Fruit fly (Drosophila melanogaster): ENCODE data around the gene csw.

Gene csw

DNA sequence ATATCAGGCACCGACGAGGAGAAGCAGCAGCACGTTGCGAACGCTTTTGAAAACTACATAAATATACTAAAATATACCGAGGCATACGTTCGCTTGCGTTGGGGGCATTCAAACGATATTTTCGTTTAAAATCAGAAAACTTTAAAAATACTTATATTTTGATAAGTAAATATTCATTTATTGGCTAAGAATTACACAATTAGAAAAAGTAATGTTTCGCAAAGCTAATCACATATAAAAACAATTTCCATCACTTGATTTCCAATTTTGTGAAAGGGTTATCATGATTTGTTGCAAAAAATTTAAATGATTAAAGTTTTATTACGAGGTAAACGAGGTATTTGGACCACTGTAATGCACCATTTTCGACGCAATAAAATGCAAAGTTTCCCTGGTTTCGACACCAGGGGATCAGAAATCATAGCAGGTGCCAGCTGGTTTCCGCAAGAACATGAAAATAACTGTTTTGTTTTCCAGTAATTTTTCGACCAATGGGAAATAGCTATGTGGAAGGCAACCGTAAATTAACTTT is 18.1 kb upstream of the csw start, which contains the start of gene CG4045 (continued):
- TF ChIP-seq CG18476 (GFP tag; optimal IDR thresholded peaks at IDR 0.05) (no peak), CG9437 (GFP tag; optimal IDR thresholded peaks at IDR 0.05) (no peak), dysf (GFP tag; IDR thresholded peaks at IDR 0.05) (no peak), CG10543 (GFP tag; optimal IDR thresholded peaks at IDR 0.05) (no peak), D (optimal IDR thresholded peaks at IDR 0.05) (no peak), D (GFP tag; optimal IDR thresholded peaks at IDR 0.05) (no peak), oc (tag; optimal IDR thresholded peaks at IDR 0.05) (no peak), ranshi (GFP tag; IDR thresholded peaks at IDR 0.05) (no peak), fd102C (GFP tag; optimal IDR thresholded peaks at IDR 0.05) (no peak), Camta (GFP tag; optimal IDR thresholded peaks at IDR 0.05) (no peak), vvl (GFP tag; IDR thresholded peaks at IDR 0.05) (no peak), CG10979 (tag; optimal IDR thresholded peaks at IDR 0.05) (no peak), CG13424 (tag; optimal IDR thresholded peaks at IDR 0.05) (peak; percentile 17), wek (GFP tag; optimal IDR thresholded peaks at IDR 0.05) (peak; percentile 83), CG13296 (GFP tag; optimal IDR thresholded peaks at IDR 0.05) (no peak), trh (GFP tag; optimal IDR thresholded peaks at IDR 0.05) (no peak), Dip2 (GFP tag; IDR thresholded peaks at IDR 0.05) (no peak), bowl (GFP tag; IDR thresholded peaks at IDR 0.05) (no peak), CG11695 (GFP tag; IDR thresholded peaks at IDR 0.05) (no peak), CG34224 (GFP tag; IDR thresholded peaks at IDR 0.05; ENCODE audit: partially characterized antibody) (no peak), grn (GFP tag; optimal IDR thresholded peaks at IDR 0.05) (no peak), Ravus (GFP tag; IDR thresholded peaks at IDR 0.05) (no peak), prd (optimal IDR thresholded peaks at IDR 0.05) (no peak), prd (GFP tag; IDR thresholded peaks at IDR 0.05) (no peak; the same call in 2 of the 3 replicates), Sin3A (optimal IDR thresholded peaks at IDR 0.05) (no peak), CG12071 (GFP tag; optimal IDR thresholded peaks at IDR 0.05) (no peak), zfh1 (GFP tag; IDR thresholded peaks at IDR 0.05) (no peak), CrebB (tag; optimal IDR thresholded peaks at IDR 0.05) (no peak), TFAM (GFP tag; optimal IDR thresholded peaks at IDR 0.05) (no peak), Med (GFP tag) (no peak), CG10431 (GFP tag; optimal IDR thresholded peaks at IDR 0.05) (no peak), Aef1 (GFP tag; IDR thresholded peaks at IDR 0.05) (no peak), CG15269 (tag; optimal IDR thresholded peaks at IDR 0.05) (peak; percentile 16), CG12744 (GFP tag; optimal IDR thresholded peaks at IDR 0.05) (no peak), CG14050 (GFP tag; IDR thresholded peaks at IDR 0.05) (no peak), CG2120 (GFP tag; optimal IDR thresholded peaks at IDR 0.05) (no peak), ab (GFP tag; optimal IDR thresholded peaks at IDR 0.05) (no peak), CG9609 (GFP tag; optimal IDR thresholded peaks at IDR 0.05) (no peak), Atf-2 (GFP tag; optimal IDR thresholded peaks at IDR 0.05) (no peak), CG5245 (GFP tag; optimal IDR thresholded peaks at IDR 0.05) (no peak), CG6689 (GFP tag; IDR thresholded peaks at IDR 0.05) (0 out of 2 replicates have a peak, but pooled peaks have one; percentile 24), fru (optimal IDR thresholded peaks at IDR 0.05) (no peak), CG9215 (GFP tag; IDR thresholded peaks at IDR 0.05) (no peak), Lim3 (GFP tag; IDR thresholded peaks at IDR 0.05) (no peak), CG17359 (tag; optimal IDR thresholded peaks at IDR 0.05) (no peak), BtbVII (GFP tag; optimal IDR thresholded peaks at IDR 0.05) (no peak), CG15696 (tag; optimal IDR thresholded peaks at IDR 0.05) (no peak), tin (GFP tag; optimal IDR thresholded peaks at IDR 0.05) (no peak), Sox100B (GFP tag; optimal IDR thresholded peaks at IDR 0.05) (no peak), disco-r (GFP tag; optimal IDR thresholded peaks at IDR 0.05) (no peak), ssp (GFP tag; IDR thresholded peaks at IDR 0.05) (no peak), knrl (GFP tag; IDR thresholded peaks at IDR 0.05; ENCODE audit: partially characterized antibody) (no peak), CG16813 (GFP tag; IDR thresholded peaks at IDR 0.05; ENCODE audit: partially characterized antibody) (no peak)

Data from whole organism, embryonic.